Worm (Caenorhabditis elegans): Measurements from ENCODE around the gene B0284.3.

B0284.3 gene

DNA sequence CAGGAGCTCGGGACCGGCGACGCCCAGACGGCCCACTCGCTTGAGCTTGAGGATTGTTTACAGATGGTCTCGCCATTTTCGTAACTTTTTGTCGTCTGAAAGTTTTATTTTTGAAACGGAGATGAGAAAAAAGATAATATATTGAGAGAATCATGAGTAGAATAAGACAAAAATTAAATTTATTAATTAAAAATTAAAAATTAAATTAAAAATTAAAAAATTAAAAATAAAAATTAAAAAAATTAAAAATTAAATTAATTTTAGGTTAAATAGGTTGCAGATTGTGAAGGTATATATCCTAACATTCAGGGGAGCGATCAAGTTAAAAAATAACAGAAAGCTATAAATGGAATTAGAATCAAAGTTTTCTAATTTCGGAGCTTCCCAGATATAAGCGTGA, at the start of gene B0284.3:
Gene B0284.3 (minus strand): TSS at position 101 of the 400 bp plus-strand sequence.
- TF ChIP-seq dao-5 (tag; optimal IDR thresholded peaks at IDR 0.05), result no peak
- no peak for TF ChIP-seq W03F9.2 (tag; optimal IDR thresholded peaks at IDR 0.05)
- no peak for TF ChIP-seq him-1 (tag; optimal IDR thresholded peaks at IDR 0.05)

DNA sequence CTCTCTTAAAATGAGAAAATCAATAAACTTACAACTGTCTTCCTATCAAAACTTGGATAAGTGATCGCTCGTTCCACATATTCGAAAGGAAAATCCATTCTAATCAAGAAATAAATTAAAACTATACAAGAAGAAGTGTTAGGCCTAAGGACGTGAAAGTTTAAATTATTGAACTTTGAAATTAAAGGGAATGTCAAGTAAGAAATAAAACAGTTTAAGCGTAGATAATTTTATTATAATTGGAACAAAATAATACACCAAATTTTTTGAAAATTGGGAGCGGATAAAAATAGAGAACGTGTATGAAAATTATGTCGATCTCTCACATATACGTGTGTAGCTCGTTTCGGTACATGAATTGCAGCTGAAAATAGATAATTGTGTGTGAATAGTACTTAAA, 49.8 kb upstream of the B0284.3 start, which contains the start of gene C28A5.6:
Gene C28A5.6 (minus strand): TSS at position 101 of the 400 bp plus-strand sequence.
- TF ChIP-seq dao-5 (tag; optimal IDR thresholded peaks at IDR 0.05), result no peak
- TF ChIP-seq W03F9.2 (tag; optimal IDR thresholded peaks at IDR 0.05), result no peak
- TF ChIP-seq him-1 (tag; optimal IDR thresholded peaks at IDR 0.05), result no peak

DNA sequence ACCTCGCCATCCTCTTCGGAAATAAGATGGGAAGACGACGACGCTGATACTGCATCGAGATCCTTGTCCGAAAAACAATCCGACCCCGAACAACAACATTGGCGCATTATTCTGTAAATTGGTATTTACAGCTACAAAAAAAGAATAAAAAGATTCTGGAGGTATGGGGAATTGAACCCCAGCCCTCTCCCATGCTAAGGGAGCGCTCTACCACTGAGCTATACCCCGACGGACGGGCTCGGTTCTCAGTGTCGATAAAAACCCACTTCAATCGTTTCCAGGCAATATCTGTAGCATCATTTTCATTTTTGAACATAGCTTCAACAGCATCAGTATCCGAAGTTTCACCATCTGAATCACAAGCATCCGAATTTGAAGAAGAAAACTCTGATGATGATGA, 49.2 kb upstream of the B0284.3 start:
- TF ChIP-seq W03F9.2 (tag; optimal IDR thresholded peaks at IDR 0.05) (no peak), dao-5 (tag; optimal IDR thresholded peaks at IDR 0.05) (no peak), him-1 (tag; optimal IDR thresholded peaks at IDR 0.05) (no peak)

DNA sequence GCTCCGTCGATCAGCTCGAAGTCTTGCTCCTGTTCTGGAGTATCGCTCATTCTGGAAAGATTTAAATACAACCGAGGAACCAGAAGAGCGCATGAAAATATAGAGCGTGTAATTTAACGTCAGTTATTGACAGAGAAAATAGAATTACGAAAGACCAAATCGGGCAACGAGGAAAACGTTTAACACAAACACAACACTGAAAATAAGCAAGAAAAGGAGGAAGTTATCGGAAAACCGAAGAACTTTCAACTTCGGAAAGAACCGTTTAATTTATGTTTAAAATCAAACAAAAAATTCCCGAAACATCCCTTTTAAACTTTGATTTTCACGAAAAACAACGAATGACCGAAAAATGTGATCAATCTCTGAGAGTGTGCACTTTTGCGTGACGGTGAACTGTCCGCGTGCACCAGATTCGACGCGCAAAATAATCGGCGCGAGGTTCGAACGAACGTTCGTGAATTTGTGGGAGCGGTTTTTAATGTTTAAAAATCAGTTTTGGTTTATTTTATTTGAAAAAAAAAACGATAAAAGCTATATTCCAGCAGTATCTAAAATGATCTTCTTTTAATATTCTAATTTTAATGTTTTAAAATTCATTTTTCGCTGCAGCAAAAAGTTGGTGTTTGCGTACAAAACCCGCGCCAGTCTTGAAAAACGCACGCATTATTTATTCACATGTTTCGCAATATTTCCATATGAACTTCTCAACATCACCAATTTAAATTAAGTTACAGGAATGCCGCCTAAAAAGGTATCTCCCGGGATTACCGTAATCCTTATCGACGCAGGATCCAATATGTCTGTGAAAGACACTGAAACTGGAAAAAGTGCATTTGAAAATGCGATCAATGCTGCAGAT, 39.7 kb upstream of the B0284.3 start, which contains the start of the genes R07E5.7 and cku-80:
Gene R07E5.7 (minus strand): TSS at position 51 of the 862 bp plus-strand sequence.
Gene cku-80 (plus strand): TSS at position 732 of the 862 bp plus-strand sequence.
- TF ChIP-seq him-1 (tag; optimal IDR thresholded peaks at IDR 0.05), result no peak
- peak; percentile 73 for TF ChIP-seq W03F9.2 (tag; optimal IDR thresholded peaks at IDR 0.05)

DNA sequence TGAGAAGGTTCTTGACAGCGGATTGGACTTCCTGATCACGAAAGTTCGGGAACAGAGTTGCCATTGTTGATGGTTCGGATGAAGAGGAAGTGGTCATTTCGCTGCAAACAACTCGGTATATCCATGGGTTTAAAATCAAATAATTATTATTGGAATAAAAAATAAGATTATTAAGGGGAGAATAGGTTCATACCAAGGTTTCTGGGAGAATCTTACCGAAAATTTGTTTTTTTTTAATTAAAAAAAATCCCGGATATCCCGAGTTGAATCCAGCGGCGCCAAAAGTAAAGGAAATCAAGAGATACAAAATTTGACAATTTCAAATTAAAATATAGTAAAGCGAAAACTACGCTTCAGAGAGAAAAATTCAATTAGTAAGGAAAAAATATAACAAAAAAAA, 38.3 kb upstream of the B0284.3 start, which contains the start of the genes R07E5.19 and pdcd-2:
Gene R07E5.19 (minus strand): TSS at position 101 of the 400 bp plus-strand sequence.
Gene pdcd-2 (minus strand): TSS at position 102 of the 400 bp plus-strand sequence.
- no peak for TF ChIP-seq dao-5 (tag; optimal IDR thresholded peaks at IDR 0.05)
- TF ChIP-seq W03F9.2 (tag; optimal IDR thresholded peaks at IDR 0.05), result no peak
- no peak for TF ChIP-seq him-1 (tag; optimal IDR thresholded peaks at IDR 0.05)

DNA sequence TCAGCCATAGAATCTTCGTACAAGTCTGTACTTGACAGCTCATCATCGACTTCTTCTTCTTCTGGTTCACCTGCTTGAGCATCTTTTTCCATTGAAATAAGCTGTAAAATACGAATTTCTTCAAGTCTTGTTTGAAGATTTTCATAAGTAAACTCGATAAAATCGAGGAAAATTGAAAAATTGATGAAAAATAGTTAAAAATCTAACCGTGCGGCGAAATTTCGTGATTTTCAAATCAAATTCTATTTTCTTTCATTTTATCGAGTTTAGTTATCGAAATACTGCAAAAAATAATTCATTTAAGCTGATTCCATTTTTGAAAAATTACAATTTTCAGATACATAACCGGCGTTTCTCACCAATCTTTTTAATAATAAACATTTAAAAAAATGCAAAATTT, 35.5 kb upstream of the B0284.3 start, which contains the start of gene R07E5.11:
Gene R07E5.11 (minus strand): TSS at position 101 of the 400 bp plus-strand sequence.
- no peak for TF ChIP-seq him-1 (tag; optimal IDR thresholded peaks at IDR 0.05)
- no peak for TF ChIP-seq W03F9.2 (tag; optimal IDR thresholded peaks at IDR 0.05)
- TF ChIP-seq dao-5 (tag; optimal IDR thresholded peaks at IDR 0.05), result no peak

DNA sequence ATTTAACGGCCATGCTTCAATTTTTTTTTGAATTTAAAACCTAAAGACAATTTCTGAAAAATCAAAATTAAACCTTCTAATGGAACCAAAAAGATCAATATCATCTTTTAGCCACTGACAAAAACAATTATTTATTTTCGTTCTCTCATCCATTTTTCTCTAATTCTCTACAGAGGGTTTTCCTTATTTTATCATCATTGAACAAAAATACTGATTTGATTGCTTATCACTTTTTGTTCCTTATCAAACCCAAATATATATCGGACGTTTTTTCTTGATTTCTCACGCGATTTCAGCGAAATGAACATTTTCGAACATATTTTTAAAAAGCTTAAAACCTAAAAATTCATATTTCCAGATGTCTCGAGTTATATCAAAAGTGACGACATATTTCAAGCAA, 33.5 kb upstream of the B0284.3 start, which contains the start of gene mpc-1:
Gene mpc-1 (plus strand): TSS at position 359 of the 400 bp plus-strand sequence.
- TF ChIP-seq W03F9.2 (tag; optimal IDR thresholded peaks at IDR 0.05), result no peak
- TF ChIP-seq dao-5 (tag; optimal IDR thresholded peaks at IDR 0.05), result no peak
- TF ChIP-seq him-1 (tag; optimal IDR thresholded peaks at IDR 0.05), result no peak

DNA sequence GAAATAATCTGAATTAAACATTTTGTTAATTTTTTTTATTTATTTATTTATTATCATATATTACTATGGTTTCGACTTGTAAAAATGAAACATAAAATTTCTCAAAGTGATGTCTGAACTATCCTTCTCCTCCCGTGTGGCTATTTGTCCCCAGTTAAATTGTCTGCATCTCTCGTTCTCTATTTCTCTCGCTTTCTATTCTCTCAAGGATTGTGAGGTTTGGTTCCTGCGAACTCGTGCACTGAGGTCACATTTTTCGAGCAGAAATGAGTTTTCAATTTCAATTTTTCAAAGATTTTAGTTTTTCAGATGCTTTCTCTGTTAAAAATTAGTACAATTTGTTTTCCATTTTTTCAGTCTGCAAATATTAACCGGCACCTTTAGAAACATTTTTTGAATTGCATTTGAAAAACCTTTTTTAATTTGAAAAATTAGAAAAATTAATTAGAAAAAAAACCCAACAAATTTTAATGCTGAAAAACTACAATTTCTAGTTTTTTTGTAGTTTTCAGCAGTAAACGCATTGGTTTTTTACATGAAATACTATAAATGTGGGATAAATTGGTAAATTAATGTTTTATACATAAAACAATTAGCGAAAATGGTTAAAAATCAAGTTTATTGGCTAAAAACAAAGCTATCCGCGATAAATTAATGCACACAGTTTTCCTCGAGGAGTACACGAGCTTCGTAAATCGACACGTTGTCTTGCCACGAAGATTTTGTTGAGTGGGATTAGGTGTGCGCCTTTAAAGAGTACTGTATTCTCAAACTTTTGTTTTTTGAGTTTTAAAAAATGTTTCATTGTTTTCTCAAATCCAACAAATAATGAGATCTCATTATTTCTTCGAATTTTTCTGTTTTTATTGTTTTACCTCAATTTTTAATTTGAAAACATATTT, 32.7 kb upstream of the B0284.3 start:
- no peak for TF ChIP-seq dao-5 (tag; optimal IDR thresholded peaks at IDR 0.05)
- TF ChIP-seq W03F9.2 (tag; optimal IDR thresholded peaks at IDR 0.05), result no peak

DNA sequence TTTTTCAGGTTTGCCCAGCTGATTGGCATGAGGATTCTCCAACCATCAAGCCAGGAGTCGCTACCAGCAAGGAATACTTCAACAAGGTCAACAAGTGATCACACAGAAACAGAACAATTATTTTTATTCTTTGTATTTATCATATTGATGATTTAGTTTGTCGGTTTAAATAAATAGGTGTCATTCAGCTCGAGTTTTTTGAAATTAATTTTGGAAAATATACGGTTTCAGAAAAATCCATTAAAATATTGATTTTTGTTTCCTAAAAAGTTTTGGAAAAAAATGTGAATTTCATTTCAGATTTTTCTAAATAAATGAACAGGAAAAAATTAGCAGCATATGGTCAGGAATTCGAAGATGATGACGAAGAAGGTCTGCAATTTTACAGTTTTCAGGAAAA, 28.6 kb upstream of the B0284.3 start, which contains the start of gene gpch-1:
Gene gpch-1 (plus strand): TSS at position 301 of the 400 bp plus-strand sequence.
- TF ChIP-seq dao-5 (tag; optimal IDR thresholded peaks at IDR 0.05) (no peak), W03F9.2 (tag; optimal IDR thresholded peaks at IDR 0.05) (no peak), him-1 (tag; optimal IDR thresholded peaks at IDR 0.05) (no peak)

DNA sequence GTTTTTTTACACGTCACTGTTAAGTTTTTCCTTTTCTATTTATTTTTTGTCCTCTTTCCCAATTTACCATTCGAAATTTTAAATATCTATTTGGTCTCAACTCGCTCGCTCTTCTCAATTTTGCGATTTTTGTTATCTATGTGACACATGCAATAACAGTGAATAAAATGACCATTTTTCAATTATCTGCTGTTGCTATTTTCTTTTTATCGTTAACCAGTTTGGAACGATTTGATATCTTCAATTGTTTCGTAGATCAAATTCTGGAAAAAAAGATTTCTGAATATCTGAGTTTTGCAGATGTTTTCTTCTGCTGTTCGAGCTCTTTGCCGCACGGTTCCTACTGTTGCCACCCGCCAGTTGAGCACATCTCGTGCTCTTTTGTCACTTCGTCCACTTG, 27.5 kb upstream of the B0284.3 start, which contains the start of gene prdx-3:
Gene prdx-3 (plus strand): TSS at position 301 of the 400 bp plus-strand sequence.
- TF ChIP-seq dao-5 (tag; optimal IDR thresholded peaks at IDR 0.05), result no peak
- no peak for TF ChIP-seq W03F9.2 (tag; optimal IDR thresholded peaks at IDR 0.05)
- no peak for TF ChIP-seq him-1 (tag; optimal IDR thresholded peaks at IDR 0.05)

DNA sequence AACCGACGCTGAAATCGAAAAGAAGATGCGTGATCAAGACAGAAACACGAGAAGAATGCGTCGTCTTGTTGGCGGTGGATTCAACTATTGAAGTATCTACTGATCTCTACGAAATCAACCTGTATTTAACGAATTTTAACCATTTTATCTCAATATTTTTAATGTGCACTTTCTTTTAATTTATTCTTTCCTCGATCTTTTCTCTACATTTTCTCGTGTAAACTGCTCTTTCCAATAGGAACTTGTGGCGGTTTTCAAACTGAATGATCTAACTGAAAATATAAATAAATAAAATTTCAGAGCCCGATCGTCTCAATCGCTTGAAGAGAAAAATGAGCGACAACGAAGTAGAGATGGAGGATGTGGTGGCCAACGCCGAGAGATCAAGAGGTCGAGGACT, 26.4 kb upstream of the B0284.3 start, which contains the start of gene rnp-4:
Gene rnp-4 (plus strand): TSS at position 301 of the 400 bp plus-strand sequence.
- TF ChIP-seq dao-5 (tag; optimal IDR thresholded peaks at IDR 0.05), result no peak
- no peak for TF ChIP-seq W03F9.2 (tag; optimal IDR thresholded peaks at IDR 0.05)
- no peak for TF ChIP-seq him-1 (tag; optimal IDR thresholded peaks at IDR 0.05)

DNA sequence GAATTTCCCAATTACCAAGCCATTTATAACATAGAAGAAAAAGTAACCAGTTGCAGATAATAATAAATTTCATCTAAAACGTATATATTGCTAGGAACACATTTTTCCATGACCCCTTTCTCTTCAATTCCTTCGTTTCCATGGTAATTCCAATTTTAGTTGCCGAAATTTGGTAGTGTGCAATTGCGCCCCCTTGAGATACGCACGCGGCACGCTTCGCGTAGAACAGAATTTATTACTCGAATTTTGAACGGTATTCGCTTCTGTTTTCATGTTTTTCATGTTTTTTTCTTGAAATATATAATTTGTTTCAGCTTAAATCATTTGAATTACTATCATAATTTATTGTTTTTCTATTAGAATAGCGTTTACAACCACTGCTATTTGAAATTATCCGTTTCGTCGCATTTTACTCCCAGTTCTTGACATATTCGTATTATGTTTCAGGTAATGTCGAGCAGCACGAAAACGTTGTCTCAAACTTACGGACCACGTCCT, 24.8 kb upstream of the B0284.3 start, which contains the start of the genes R07E5.17 and snfc-5:
Gene R07E5.17 (minus strand): TSS at position 98 of the 498 bp plus-strand sequence.
Gene snfc-5 (plus strand): TSS at position 448 of the 498 bp plus-strand sequence.
- TF ChIP-seq him-1 (tag; optimal IDR thresholded peaks at IDR 0.05) (no peak), dao-5 (tag; optimal IDR thresholded peaks at IDR 0.05) (no peak), W03F9.2 (tag; optimal IDR thresholded peaks at IDR 0.05) (no peak)

DNA sequence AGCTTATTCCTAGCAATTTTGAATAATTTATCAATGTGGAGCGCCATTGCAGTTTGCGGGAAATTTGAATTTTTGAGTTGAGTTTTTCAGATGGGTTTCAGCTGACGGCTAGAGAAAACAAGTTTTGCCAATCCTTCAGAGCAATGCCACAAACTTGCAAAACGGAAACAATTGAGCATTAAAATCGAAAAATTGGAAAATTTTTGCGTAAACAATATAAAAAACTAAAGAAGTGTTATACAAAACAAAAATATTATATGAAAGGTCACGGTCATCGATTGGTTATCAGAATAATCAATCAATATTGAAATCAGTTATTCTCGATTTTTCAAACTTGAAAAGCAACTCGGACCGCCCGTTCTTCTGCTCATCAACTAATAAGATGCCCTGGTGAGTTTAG, 21.5 kb upstream of the B0284.3 start, which contains the start of gene R07E5.15:
Gene R07E5.15 (plus strand): TSS at position 301 of the 400 bp plus-strand sequence.
- TF ChIP-seq W03F9.2 (tag; optimal IDR thresholded peaks at IDR 0.05), result no peak
- TF ChIP-seq him-1 (tag; optimal IDR thresholded peaks at IDR 0.05), result no peak
- no peak for TF ChIP-seq dao-5 (tag; optimal IDR thresholded peaks at IDR 0.05)
